Worm (Caenorhabditis elegans): ENCODE data around the gene pos-1.

Gene pos-1

DNA sequence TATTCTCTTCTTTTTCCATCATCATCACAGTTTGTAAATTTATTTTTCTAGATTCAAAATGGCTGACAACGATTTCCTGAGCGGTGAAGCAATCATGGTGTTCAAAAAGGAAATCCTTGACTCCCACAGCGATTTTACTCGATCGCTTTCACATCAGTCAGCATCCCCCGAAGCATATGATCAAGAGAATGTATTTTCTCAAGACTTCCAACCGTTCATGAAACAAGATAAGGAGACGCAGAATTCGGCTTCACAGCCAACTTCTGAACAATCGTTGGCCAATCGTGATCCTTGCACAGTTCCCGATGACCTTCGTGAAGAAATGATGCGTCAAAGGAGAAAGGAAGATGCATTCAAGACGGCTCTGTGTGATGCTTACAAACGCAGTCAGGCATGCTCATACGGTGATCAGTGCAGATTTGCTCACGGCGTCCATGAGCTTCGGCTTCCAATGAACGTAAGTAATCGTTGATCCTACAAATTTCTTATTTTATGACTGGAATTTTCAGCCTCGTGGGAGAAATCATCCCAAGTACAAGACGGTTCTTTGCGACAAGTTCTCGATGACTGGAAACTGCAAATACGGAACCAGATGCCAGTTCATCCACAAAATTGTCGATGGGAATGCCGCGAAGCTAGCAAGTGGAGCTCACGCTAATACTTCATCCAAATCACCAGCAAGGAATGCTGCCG, at the start of gene pos-1:
Gene pos-1, plus strand, starts transcription at position 51 of the 693 bp plus-strand sequence.
- TF ChIP-seq F57A8.1 (GFP tag; optimal IDR thresholded peaks at IDR 0.05) (no peak), B0261.1 (tag; optimal IDR thresholded peaks at IDR 0.05) (no peak), repo-1 (tag; optimal IDR thresholded peaks at IDR 0.05) (no peak), F37B4.10 (GFP tag; IDR thresholded peaks at IDR 0.05) (no peak), ztf-28 (GFP tag; IDR thresholded peaks at IDR 0.05) (no peak), F57C9.4 (tag; optimal IDR thresholded peaks at IDR 0.05) (no peak), lir-1 (GFP tag; conservative IDR thresholded peaks at IDR 0.05) (no peak), pha-4 (tag; optimal IDR thresholded peaks at IDR 0.05) (no peak), Y67H2A.10 (GFP tag; conservative IDR thresholded peaks at IDR 0.05) (no peak), egrh-3 (GFP tag; IDR thresholded peaks at IDR 0.05) (no peak), cebp-2 (GFP tag; IDR thresholded peaks at IDR 0.05) (no peak)

DNA sequence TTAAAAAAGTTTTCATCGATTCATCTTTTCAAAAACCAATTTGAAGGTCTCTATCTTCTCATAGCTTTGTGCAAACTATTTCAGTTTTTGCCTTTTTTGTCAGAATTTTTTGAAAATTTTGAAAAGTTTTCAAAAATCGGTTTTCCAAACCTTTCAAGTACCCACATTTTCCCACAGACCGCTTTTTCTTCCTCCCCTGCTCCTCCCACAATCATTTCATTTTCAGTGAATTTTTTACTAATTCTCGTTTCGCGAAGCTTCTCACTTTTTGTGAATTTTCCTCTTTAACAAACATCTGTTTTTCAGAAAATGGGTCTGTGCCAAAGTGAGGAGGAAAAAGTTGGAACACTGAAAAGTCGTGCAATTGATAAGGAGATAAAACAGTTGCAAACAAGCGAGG, 43.2 kb upstream of the pos-1 start, which contains the start of gene gpa-2:
Gene gpa-2, plus strand, starts transcription at position 301 of the 400 bp plus-strand sequence.
- TF ChIP-seq unc-62 (GFP tag; optimal IDR thresholded peaks at IDR 0.05) (no peak), F33H1.4 (GFP tag; IDR thresholded peaks at IDR 0.05) (no peak), cebp-2 (GFP tag; IDR thresholded peaks at IDR 0.05) (no peak), ztf-18 (tag; optimal IDR thresholded peaks at IDR 0.05) (no peak), let-607 (tag; optimal IDR thresholded peaks at IDR 0.05) (no peak), sptf-2 (GFP tag; optimal IDR thresholded peaks at IDR 0.05) (no peak), ceh-91 (GFP tag; IDR thresholded peaks at IDR 0.05) (no peak)

DNA sequence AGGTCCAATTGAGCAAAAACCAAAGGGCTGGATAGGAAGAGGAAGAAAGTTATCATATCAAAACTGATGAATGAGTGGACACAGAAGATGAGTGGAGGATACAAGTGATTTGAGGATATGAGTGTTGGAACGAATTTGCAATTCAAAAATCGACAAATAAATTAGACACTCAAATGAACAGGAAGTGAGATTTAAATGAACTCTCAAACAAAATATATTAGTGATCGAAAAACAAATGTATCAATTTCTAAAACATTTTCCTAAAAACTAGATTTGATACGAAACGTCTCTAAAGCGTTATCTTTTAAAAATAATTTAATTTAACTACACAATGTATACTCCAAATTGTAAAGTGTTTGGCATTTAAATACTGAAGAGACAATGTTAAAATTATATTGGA, 38.5 kb upstream of the pos-1 start, which contains the start of gene F38E1.10:
Gene F38E1.10, minus strand, starts transcription at position 101 of the 400 bp plus-strand sequence.
- TF ChIP-seq unc-62 (GFP tag; optimal IDR thresholded peaks at IDR 0.05) (no peak), efl-1 (GFP tag; optimal IDR thresholded peaks at IDR 0.05) (no peak), hlh-26 (GFP tag; conservative IDR thresholded peaks at IDR 0.05) (no peak), egl-18 (GFP tag; IDR thresholded peaks at IDR 0.05) (no peak), ztf-28 (GFP tag; IDR thresholded peaks at IDR 0.05) (no peak), madf-10 (tag; optimal IDR thresholded peaks at IDR 0.05) (no peak), mel-28 (tag; optimal IDR thresholded peaks at IDR 0.05; ENCODE audit: borderline replicate concordance) (no peak), nhr-27 (tag; optimal IDR thresholded peaks at IDR 0.05) (no peak), tbp1 (GFP tag; optimal IDR thresholded peaks at IDR 0.05) (no peak)

DNA sequence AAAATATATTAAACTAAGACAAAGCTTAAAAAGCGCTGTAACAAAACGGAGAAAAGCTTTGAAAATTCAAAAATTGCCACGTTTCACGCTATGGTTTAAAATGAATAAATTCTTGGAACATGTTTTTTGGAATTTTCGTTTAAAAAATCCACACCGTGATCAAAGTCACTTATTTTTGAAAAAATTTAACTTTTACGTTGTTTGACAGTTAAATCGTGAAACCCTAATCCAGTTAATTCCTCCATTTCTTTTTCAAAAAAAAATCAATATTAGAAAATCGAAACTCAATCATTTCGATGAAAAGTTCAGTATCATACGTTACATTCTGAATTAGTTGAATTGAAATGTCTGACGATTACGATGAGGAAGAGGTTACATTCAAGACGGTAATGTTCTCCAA, 38.0 kb upstream of the pos-1 start, which contains the start of gene F38E1.3:
Gene F38E1.3, plus strand, starts transcription at position 301 of the 400 bp plus-strand sequence.
- TF ChIP-seq lir-1 (GFP tag; conservative IDR thresholded peaks at IDR 0.05) (no peak), Y95B8A.8 (GFP tag; IDR thresholded peaks at IDR 0.05) (no peak), nhr-120 (GFP tag; IDR thresholded peaks at IDR 0.05) (no peak), B0019.2 (GFP tag; conservative IDR thresholded peaks at IDR 0.05) (no peak)

DNA sequence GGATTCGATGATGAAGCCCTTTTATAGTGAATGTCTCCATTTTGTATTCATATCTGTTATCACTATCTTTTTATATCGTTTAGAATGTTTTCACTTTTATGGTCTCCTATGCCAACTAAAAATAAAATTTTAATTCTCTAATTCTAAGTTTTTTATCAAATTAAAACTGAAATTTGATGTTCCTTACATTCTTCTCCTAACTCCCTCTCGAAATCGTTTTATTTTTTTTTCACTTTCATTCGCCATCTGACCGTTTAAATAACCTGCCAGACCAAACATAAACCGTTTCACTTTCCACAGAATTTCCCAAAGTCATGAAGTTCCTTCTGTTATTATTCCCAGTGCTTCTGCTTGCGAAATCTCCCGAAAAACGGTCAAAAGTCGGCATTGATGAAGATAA, 34.7 kb upstream of the pos-1 start, which contains the start of gene F52E1.5:
Gene F52E1.5, plus strand, starts transcription at position 301 of the 400 bp plus-strand sequence.
- TF ChIP-seq bed-2 (GFP tag; IDR thresholded peaks at IDR 0.05): no peak
- TF ChIP-seq Y95B8A.8 (GFP tag; IDR thresholded peaks at IDR 0.05): no peak
- TF ChIP-seq K11D2.4 (GFP tag; IDR thresholded peaks at IDR 0.05): no peak

DNA sequence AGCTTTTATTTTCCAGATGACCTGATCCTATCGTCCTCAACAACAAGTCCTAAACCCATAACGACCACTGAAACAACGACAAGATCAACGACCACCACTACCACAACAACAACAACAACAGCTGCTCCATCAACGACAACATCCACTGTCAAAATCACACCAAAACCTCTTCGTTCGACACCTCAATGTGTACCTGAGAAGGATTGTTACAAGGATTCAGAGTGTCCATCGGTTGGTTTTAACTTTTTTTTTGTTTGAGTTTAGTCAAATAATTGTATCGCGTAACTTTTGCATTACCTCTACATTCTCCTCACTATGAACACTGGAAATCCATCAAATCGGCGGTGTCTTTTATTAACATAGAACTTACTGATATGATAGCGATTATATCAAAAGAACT, 33.8 kb upstream of the pos-1 start:
- TF ChIP-seq ztf-22 (GFP tag; optimal IDR thresholded peaks at IDR 0.05) (no peak), ztf-18 (tag; optimal IDR thresholded peaks at IDR 0.05) (no peak), lir-1 (GFP tag; conservative IDR thresholded peaks at IDR 0.05) (no peak), ceh-40 (GFP tag; IDR thresholded peaks at IDR 0.05) (no peak), lin-35 (GFP tag; optimal IDR thresholded peaks at IDR 0.05) (no peak), T26A5.8 (tag; optimal IDR thresholded peaks at IDR 0.05) (no peak), ekl-4 (GFP tag; IDR thresholded peaks at IDR 0.05) (no peak), snpc-1.3 (tag; optimal IDR thresholded peaks at IDR 0.05; ENCODE audit: insufficient read depth) (no peak), let-526 (GFP tag; IDR thresholded peaks at IDR 0.05) (no peak), F49E8.2 (tag; optimal IDR thresholded peaks at IDR 0.05; ENCODE audit: insufficient read depth) (no peak), ztf-28 (GFP tag; IDR thresholded peaks at IDR 0.05) (no peak), rpc-1 (optimal IDR thresholded peaks at IDR 0.05) (no peak), rpc-1 (tag; optimal IDR thresholded peaks at IDR 0.05) (no peak)

Measured in whole organism, young adult.